Worm (Caenorhabditis elegans) whole organism, late embryonic: ENCODE results near the gene C14F11.4.

Experiments used
- T23F11.4 ChIP-seq: fragments of 200-800 bp; sonication (Bioruptor generic); optimal IDR thresholded peaks from 2 replicates; lab custom pipeline; 2018; ENCODE audit warnings: mild to moderate bottlenecking, missing genetic modification characterization, missing compliant biosample characterization
- Y22D7AL.16 ChIP-seq: sonication (generic microtip); optimal IDR thresholded peaks from 2 replicates; lab custom pipeline; 2016; ENCODE audit warnings: missing genetic modification characterization, missing compliant biosample characterization
- ahr-1 ChIP-seq: sonication (generic microtip); optimal IDR thresholded peaks from 2 replicates; lab custom pipeline; 2016; ENCODE audit warnings: missing genetic modification characterization, missing compliant biosample characterization
- ceh-18 ChIP-seq: sonication (generic microtip); optimal IDR thresholded peaks from 2 replicates; lab custom pipeline; 2016; ENCODE audit warnings: missing genetic modification characterization, missing compliant biosample characterization
- ceh-19 ChIP-seq: fragments of 200-800 bp; sonication (Bioruptor generic); optimal IDR thresholded peaks from 2 replicates; lab custom pipeline; 2018; ENCODE audit warnings: mild to moderate bottlenecking, missing genetic modification characterization, missing compliant biosample characterization
- ceh-22 ChIP-seq: sonication (generic microtip); optimal IDR thresholded peaks from 2 replicates; lab custom pipeline; 2017; ENCODE audit warnings: missing biosample characterization, missing genetic modification characterization
- ceh-24 ChIP-seq: sonication (generic microtip); optimal IDR thresholded peaks from 2 replicates; lab custom pipeline; 2016; ENCODE audit warnings: mild to moderate bottlenecking, missing genetic modification characterization, missing compliant biosample characterization
- ceh-30 ChIP-seq: fragments of 150-350 bp; optimal IDR thresholded peaks from 2 replicates; lab custom pipeline; 2014; ENCODE audit warnings: missing biosample characterization, missing genetic modification characterization
- ceh-34 ChIP-seq: sonication (generic microtip); optimal IDR thresholded peaks from 2 replicates; lab custom pipeline; 2016; ENCODE audit warnings: mild to moderate bottlenecking, missing genetic modification characterization, missing compliant biosample characterization
- ceh-45 ChIP-seq: fragments of 200-800 bp; sonication (Bioruptor generic); IDR thresholded peaks from 2 replicates; pipeline ENCODE4 v1.3.6; 2022; ENCODE audit warnings: missing genetic modification reagents, missing genetic modification characterization, missing compliant biosample characterization
- ceh-48 ChIP-seq: sonication (generic microtip); optimal IDR thresholded peaks from 2 replicates; lab custom pipeline; 2016; ENCODE audit warnings: missing genetic modification characterization, inconsistent platforms, missing compliant biosample characterization
- ceh-6 ChIP-seq: fragments of 200-800 bp; sonication (Bioruptor generic); optimal IDR thresholded peaks from 2 replicates; lab custom pipeline; 2018; ENCODE audit warnings: mild to moderate bottlenecking, missing genetic modification characterization, missing compliant biosample characterization
- ceh-9 ChIP-seq: sonication (generic microtip); optimal IDR thresholded peaks from 2 replicates; lab custom pipeline; 2016; ENCODE audit warnings: mild to moderate bottlenecking, missing genetic modification characterization, inconsistent platforms, missing compliant biosample characterization
- dmd-4 ChIP-seq: sonication (generic microtip); optimal IDR thresholded peaks from 2 replicates; lab custom pipeline; 2016; ENCODE audit warnings: borderline replicate concordance, missing genetic modification characterization, missing compliant biosample characterization
- elt-2 ChIP-seq: sonication (generic microtip); optimal IDR thresholded peaks from 2 replicates; lab custom pipeline; 2016; ENCODE audit warnings: missing genetic modification reagents, missing genetic modification characterization, missing compliant biosample characterization
- ets-4 ChIP-seq: sonication (generic microtip); optimal IDR thresholded peaks from 2 replicates; lab custom pipeline; 2016; ENCODE audit warnings: missing genetic modification characterization, missing compliant biosample characterization
- fkh-10 ChIP-seq: fragments of 150-350 bp; optimal IDR thresholded peaks from 2 replicates; lab custom pipeline; 2014; ENCODE audit warnings: missing biosample characterization, missing genetic modification reagents, missing genetic modification characterization
- fkh-6 ChIP-seq: sonication (generic microtip); optimal IDR thresholded peaks from 2 replicates; lab custom pipeline; 2016; ENCODE audit warnings: missing genetic modification characterization, missing compliant biosample characterization
- gmeb-2 ChIP-seq: sonication (generic microtip); optimal IDR thresholded peaks from 2 replicates; lab custom pipeline; 2016; ENCODE audit warnings: missing genetic modification characterization, inconsistent platforms, missing compliant biosample characterization
- hlh-13 ChIP-seq: fragments of 200-800 bp; sonication (Bioruptor generic); optimal IDR thresholded peaks from 2 replicates; lab custom pipeline; 2018; ENCODE audit warnings: mild to moderate bottlenecking, missing genetic modification characterization, missing compliant biosample characterization
- hlh-15 ChIP-seq: sonication (generic microtip); optimal IDR thresholded peaks from 2 replicates; lab custom pipeline; 2016; ENCODE audit warnings: missing genetic modification characterization, missing compliant biosample characterization
- hlh-8 ChIP-seq: sonication (generic microtip); optimal IDR thresholded peaks from 2 replicates; lab custom pipeline; 2016; ENCODE audit warnings: missing genotype, missing genetic modification characterization, missing compliant biosample characterization
- lin-11 ChIP-seq: fragments of 200-800 bp; sonication (Bioruptor generic); optimal IDR thresholded peaks from 2 replicates; lab custom pipeline; 2018; ENCODE audit warnings: mild to moderate bottlenecking, missing genetic modification characterization, missing compliant biosample characterization
- madf-2 ChIP-seq: sonication (generic microtip); optimal IDR thresholded peaks from 2 replicates; lab custom pipeline; 2017; ENCODE audit warnings: missing genetic modification characterization, missing compliant biosample characterization
- nfya-1 ChIP-seq: sonication (generic microtip); optimal IDR thresholded peaks from 2 replicates; lab custom pipeline; 2017; ENCODE audit warnings: missing genetic modification characterization, mild to moderate bottlenecking, missing compliant biosample characterization, antibody characterized with exemption, moderate library complexity
- nhr-11 ChIP-seq: fragments of 150-350 bp; optimal IDR thresholded peaks from 2 replicates; lab custom pipeline; 2014; ENCODE audit warnings: missing biosample characterization, missing genetic modification characterization
- nhr-232 ChIP-seq: sonication (generic microtip); optimal IDR thresholded peaks from 2 replicates; lab custom pipeline; 2016; ENCODE audit warnings: missing genetic modification characterization, missing compliant biosample characterization
- npax-4 ChIP-seq: sonication (generic microtip); optimal IDR thresholded peaks from 2 replicates; lab custom pipeline; 2016; ENCODE audit warnings: missing genetic modification characterization, missing compliant biosample characterization
- pros-1 ChIP-seq: fragments of 150-350 bp; optimal IDR thresholded peaks from 2 replicates; lab custom pipeline; 2014; ENCODE audit warnings: missing biosample characterization, missing genetic modification reagents, missing genetic modification characterization
- sdc-2 ChIP-seq: sonication (generic microtip); optimal IDR thresholded peaks from 2 replicates; lab custom pipeline; 2016; ENCODE audit warnings: missing genotype, missing genetic modification characterization, missing compliant biosample characterization
- sox-4 ChIP-seq: sonication (generic microtip); optimal IDR thresholded peaks from 2 replicates; lab custom pipeline; 2017; ENCODE audit warnings: mild to moderate bottlenecking, missing genetic modification characterization, inconsistent platforms, missing compliant biosample characterization
- syd-9 ChIP-seq: sonication (generic microtip); optimal IDR thresholded peaks from 2 replicates; lab custom pipeline; 2016; ENCODE audit warnings: mild to moderate bottlenecking, missing genetic modification characterization, moderate library complexity, missing compliant biosample characterization
- tbx-2 ChIP-seq: sonication (generic microtip); optimal IDR thresholded peaks from 2 replicates; lab custom pipeline; 2016; ENCODE audit warnings: missing genetic modification characterization, missing compliant biosample characterization
- ttx-3 ChIP-seq: sonication (generic microtip); optimal IDR thresholded peaks from 2 replicates; lab custom pipeline; 2016; ENCODE audit warnings: missing genetic modification reagents, missing genetic modification characterization, missing compliant biosample characterization
- unc-3 ChIP-seq, 2 experiments: fragments of 200-800 bp in 1 of 2; sonication (Bioruptor generic) in 1 of 2; sonication (generic microtip) in 1 of 2; conservative IDR thresholded peaks in 1 of 2; optimal IDR thresholded peaks in 1 of 2; 2 replicates each; pipeline versions ENCODE4 v1.3.6 to Lab custom; 2016 to 2022; ENCODE audit warnings: missing compliant biosample characterization in 2 of 2, missing genetic modification characterization in 2 of 2, missing genetic modification reagents in 1 of 2
- unc-55 ChIP-seq: sonication (generic microtip); optimal IDR thresholded peaks from 2 replicates; lab custom pipeline; 2017; ENCODE audit warnings: missing biosample characterization, missing genetic modification reagents, missing genetic modification characterization
- unc-86 ChIP-seq: sonication (generic microtip); optimal IDR thresholded peaks from 2 replicates; lab custom pipeline; 2016; ENCODE audit warnings: missing genetic modification characterization, missing compliant biosample characterization

C14F11.4 gene

ce11 chrX:6201542-6201941 lies 31.3 kb downstream of the C14F11.4 start:
- no peak for TF ChIP-seq hlh-13 (GFP tag; lab: Kevin White, UChicago)
- no peak for TF ChIP-seq ceh-9 (tag; lab: Kevin White, UChicago)
- TF ChIP-seq sox-4 = no peak
- TF ChIP-seq ceh-6 = no peak
- no peak for TF ChIP-seq madf-2 (tag; lab: Kevin White, UChicago)
- TF ChIP-seq fkh-6 (tag; lab: Kevin White, UChicago) = no peak

- no peak for TF ChIP-seq syd-9
- TF ChIP-seq gmeb-2 = no peak
- no peak for TF ChIP-seq elt-2 (tag; lab: Kevin White, UChicago)
- no peak for TF ChIP-seq ceh-30 (tag; lab: Kevin White, UChicago)
- no peak for TF ChIP-seq hlh-13 (GFP tag; lab: Kevin White, UChicago)
- no peak for TF ChIP-seq unc-55 (GFP tag; lab: Kevin White, UChicago)
- no peak for TF ChIP-seq dmd-4 (tag; lab: Kevin White, UChicago)
- no peak for TF ChIP-seq pros-1 (tag; lab: Kevin White, UChicago)
- no peak for TF ChIP-seq ceh-18 (tag; lab: Kevin White, UChicago)
- TF ChIP-seq fkh-10 (GFP tag; lab: Kevin White, UChicago) = no peak
- TF ChIP-seq nfya-1 (tag; lab: Kevin White, UChicago) = no peak
- no peak for TF ChIP-seq sdc-2 (tag; lab: Kevin White, UChicago)
- TF ChIP-seq ceh-45 (GFP tag; lab: Robert Waterston, UW) = no peak
These were observed 36.2 kb downstream of the C14F11.4 start, which contains the start of gene daf-9 for ce11 chrX:6196627-6197026. daf-9 (plus strand) TSS chrX:6196927.

- TF ChIP-seq ceh-6 = no peak
- no peak for TF ChIP-seq npax-4 (tag; lab: Kevin White, UChicago)
- TF ChIP-seq ttx-3 (tag; lab: Kevin White, UChicago) = no peak
- TF ChIP-seq ets-4 (tag; lab: Kevin White, UChicago) = no peak
- no peak for TF ChIP-seq ahr-1 (tag; lab: Kevin White, UChicago)
- TF ChIP-seq Y22D7AL.16 (tag; lab: Kevin White, UChicago) = no peak
- no peak for TF ChIP-seq ceh-48 (tag; lab: Kevin White, UChicago)
- TF ChIP-seq nhr-11 (tag; lab: Kevin White, UChicago) = no peak
- TF ChIP-seq ceh-22 (tag; lab: Kevin White, UChicago) = no peak
- TF ChIP-seq dmd-4 (tag; lab: Kevin White, UChicago) = no peak
These were observed 38.6 kb downstream of the C14F11.4 start, which contains the start of gene ceh-54 for ce11 chrX:6194191-6194724. ceh-54 (minus strand) TSS chrX:6194241.

- TF ChIP-seq lin-11 (tag; lab: Kevin White, UChicago) (no peak), ahr-1 (tag; lab: Kevin White, UChicago) (no peak), unc-3 (GFP tag; conservative IDR thresholded peaks at IDR 0.05; lab: Robert Waterston, UW) (no peak), unc-3 (tag; optimal IDR thresholded peaks at IDR 0.05; lab: Kevin White, UChicago) (no peak), ceh-24 (no peak), dmd-4 (tag; lab: Kevin White, UChicago) (no peak)
- TF ChIP-seq, all 69 proteins: peak for 0
These were observed 42.9 kb downstream of the C14F11.4 start, which contains the start of gene T13C5.9 for ce11 chrX:6189955-6190354. T13C5.9 (plus strand) TSS chrX:6190255.

ce11 chrX:6187848-6188247 lies 45.0 kb downstream of the C14F11.4 start, which contains the start of gene T13C5.10:
T13C5.10 (plus strand) TSS chrX:6188148.
- no peak for TF ChIP-seq lin-11 (tag; lab: Kevin White, UChicago)
- TF ChIP-seq unc-86 (tag; lab: Kevin White, UChicago) = no peak
- TF ChIP-seq hlh-15 = no peak
- TF ChIP-seq tbx-2 = no peak
- no peak for TF ChIP-seq ceh-34 (tag; lab: Kevin White, UChicago)
- no peak for TF ChIP-seq sdc-2 (tag; lab: Kevin White, UChicago)
- no peak for TF ChIP-seq ets-4 (tag; lab: Kevin White, UChicago)
- no peak for TF ChIP-seq hlh-8 (tag; lab: Kevin White, UChicago)
- no peak for TF ChIP-seq fkh-6 (tag; lab: Kevin White, UChicago)
- TF ChIP-seq dmd-4 (tag; lab: Kevin White, UChicago) = no peak
- no peak for TF ChIP-seq unc-55 (GFP tag; lab: Kevin White, UChicago)
- no peak for TF ChIP-seq ceh-24
- TF ChIP-seq nhr-232 (tag; lab: Kevin White, UChicago) = no peak
- no peak for TF ChIP-seq madf-2 (tag; lab: Kevin White, UChicago)
- no peak for TF ChIP-seq ceh-19 (GFP tag; lab: Kevin White, UChicago)
- no peak for TF ChIP-seq T23F11.4 (GFP tag; lab: Kevin White, UChicago)
